Worm (Caenorhabditis elegans) whole organism, early embryonic: ENCODE results near the gene srt-11.

Source experiments
- B0310.2 ChIP-seq: sonication (generic microtip); optimal IDR thresholded peaks from 2 replicates; lab custom pipeline; 2016; ENCODE audit warnings: mild to moderate bottlenecking, missing genetic modification characterization, missing compliant biosample characterization
- F13C5.2 ChIP-seq: sonication (generic microtip); optimal IDR thresholded peaks from 2 replicates; lab custom pipeline; 2017; ENCODE audit warnings: mild to moderate bottlenecking, missing genetic modification characterization, inconsistent platforms, missing compliant biosample characterization
- aly-1 ChIP-seq: sonication (generic microtip); optimal IDR thresholded peaks from 2 replicates; lab custom pipeline; 2016; ENCODE audit warnings: missing genetic modification characterization, missing compliant biosample characterization
- ama-1 ChIP-seq: fragments of 150-350 bp; optimal IDR thresholded peaks from 2 replicates; lab custom pipeline; 2014
- ceh-13 ChIP-seq: fragments of 200-800 bp; sonication (Bioruptor generic); optimal IDR thresholded peaks from 2 replicates; lab custom pipeline; 2018; ENCODE audit warnings: mild to moderate bottlenecking, missing genetic modification characterization, missing compliant biosample characterization
- ceh-36 ChIP-seq: sonication (generic microtip); optimal IDR thresholded peaks from 2 replicates; lab custom pipeline; 2016; ENCODE audit warnings: missing genetic modification characterization, inconsistent platforms, missing compliant biosample characterization
- ets-7 ChIP-seq: sonication (generic microtip); optimal IDR thresholded peaks from 2 replicates; lab custom pipeline; 2016; ENCODE audit warnings: missing genotype, missing genetic modification characterization, missing compliant biosample characterization
- flt-1 ChIP-seq: fragments of 200-800 bp; sonication (Bioruptor generic); IDR thresholded peaks from 2 replicates; pipeline ENCODE4 v1.3.6; 2022; ENCODE audit warnings: missing genetic modification characterization, missing compliant biosample characterization
- hmbx-1 ChIP-seq: sonication (generic microtip); optimal IDR thresholded peaks from 2 replicates; lab custom pipeline; 2016; ENCODE audit warnings: mild to moderate bottlenecking, missing genetic modification characterization, missing compliant biosample characterization
- hmg-4 ChIP-seq: fragments of 200-800 bp; sonication (Bioruptor generic); optimal IDR thresholded peaks from 2 replicates; lab custom pipeline; 2018; ENCODE audit warnings: mild to moderate bottlenecking, missing genetic modification characterization, missing compliant biosample characterization
- hnd-1 ChIP-seq: sonication (generic microtip); optimal IDR thresholded peaks from 2 replicates; lab custom pipeline; 2016; ENCODE audit warnings: missing genetic modification characterization, missing compliant biosample characterization
- pes-1 ChIP-seq: fragments of 200-800 bp; sonication (Bioruptor generic); IDR thresholded peaks from 2 replicates; pipeline ENCODE4 v1.3.6; 2022; ENCODE audit warnings: missing genetic modification reagents, missing genetic modification characterization, missing compliant biosample characterization
- tbx-11 ChIP-seq: fragments of 200-800 bp; sonication (Bioruptor generic); IDR thresholded peaks from 2 replicates; pipeline ENCODE4 v1.3.6; 2022; ENCODE audit warnings: missing genetic modification characterization, missing compliant biosample characterization
- tra-4 ChIP-seq: sonication (generic microtip); optimal IDR thresholded peaks from 2 replicates; lab custom pipeline; 2017; ENCODE audit warnings: missing genetic modification characterization, missing compliant biosample characterization

- no peak for TF ChIP-seq ceh-36 (tag; lab: Kevin White, UChicago)
- no peak for TF ChIP-seq tra-4
- no peak for TF ChIP-seq ets-7 (tag; lab: Kevin White, UChicago)
- no peak for TF ChIP-seq B0310.2
- no peak for TF ChIP-seq ceh-13
- TF ChIP-seq hmbx-1 (tag; lab: Kevin White, UChicago): no peak
- TF ChIP-seq pes-1 (GFP tag; lab: Robert Waterston, UW): no peak
- no peak for TF ChIP-seq ama-1
- TF ChIP-seq tbx-11: no peak
- no peak for TF ChIP-seq hnd-1
- no peak for TF ChIP-seq hmg-4 (GFP tag; lab: Kevin White, UChicago)
- TF ChIP-seq F13C5.2: no peak
- no peak for TF ChIP-seq aly-1 (tag; lab: Kevin White, UChicago)
- TF ChIP-seq flt-1 (GFP tag; lab: Robert Waterston, UW): no peak
Observed at ce11 chrII:14805686-14806085, at the start of gene srt-11.
